Worm (Caenorhabditis elegans) whole organism, L4 larva: ENCODE data around the gene H11E01.3.

Experiments used
- Y105C5A.15 ChIP-seq: fragments of 200-800 bp; sonication (Bioruptor generic); IDR thresholded peaks from 2 replicates; pipeline ENCODE4 v1.3.6; 2022; ENCODE audit warnings: missing genetic modification characterization, missing compliant biosample characterization
- ctbp-1 ChIP-seq: fragments of 200-800 bp; sonication (Bioruptor generic); IDR thresholded peaks from 2 replicates; pipeline ENCODE4 v1.3.6; 2022; ENCODE audit warnings: missing genetic modification reagents, missing genetic modification characterization, missing compliant biosample characterization
- lin-1 ChIP-seq: fragments of 200-800 bp; sonication (Bioruptor generic); IDR thresholded peaks from 2 replicates; pipeline ENCODE4 v1.3.6; 2022; ENCODE audit warnings: missing genetic modification reagents, missing genetic modification characterization, missing compliant biosample characterization
- madf-9 ChIP-seq: fragments of 200-800 bp; sonication (Bioruptor generic); conservative IDR thresholded peaks from 2 replicates; pipeline ENCODE4 v1.3.6; 2022; ENCODE audit warnings: missing genetic modification reagents, missing genetic modification characterization, missing compliant biosample characterization
- mdl-1 ChIP-seq, 2 experiments: fragments of 150-350 bp in 1 of 2; sonication (generic microtip) in 1 of 2; optimal IDR thresholded peaks; 2 replicates each; lab custom pipeline; 2014 to 2017; ENCODE audit warnings: missing biosample characterization in 2 of 2, missing genetic modification characterization in 2 of 2
- pqm-1 ChIP-seq: sonication (generic microtip); optimal IDR thresholded peaks from 2 replicates; lab custom pipeline; 2017; ENCODE audit warnings: missing biosample characterization, missing genetic modification characterization
- saeg-2 ChIP-seq: fragments of 200-800 bp; sonication (Bioruptor generic); IDR thresholded peaks from 2 replicates; pipeline ENCODE4 v1.3.6; 2022; ENCODE audit warnings: missing genetic modification reagents, missing genetic modification characterization, missing compliant biosample characterization
- snpc-4 ChIP-seq: fragments of 150-350 bp; optimal IDR thresholded peaks from 2 replicates; lab custom pipeline; 2014; ENCODE audit warnings: missing biosample characterization, missing genetic modification characterization
- unc-62 ChIP-seq, 3 experiments: fragments of 150-350 bp in 1 of 3; sonication (generic microtip); optimal IDR thresholded peaks in 2 of 3; peaks in 1 of 3; 1 replicate in 1 of 3; 2 replicates in 2 of 3; lab custom pipeline; 2014 to 2017; ENCODE audit warnings: missing biosample characterization in 3 of 3, missing genetic modification characterization in 3 of 3, missing genetic modification reagents in 3 of 3, missing genotype in 1 of 3
- vab-7 ChIP-seq: fragments of 200-800 bp; sonication (Bioruptor generic); IDR thresholded peaks from 2 replicates; pipeline ENCODE4 v1.3.6; 2022; ENCODE audit warnings: missing genetic modification reagents, missing genetic modification characterization, missing compliant biosample characterization

DNA sequence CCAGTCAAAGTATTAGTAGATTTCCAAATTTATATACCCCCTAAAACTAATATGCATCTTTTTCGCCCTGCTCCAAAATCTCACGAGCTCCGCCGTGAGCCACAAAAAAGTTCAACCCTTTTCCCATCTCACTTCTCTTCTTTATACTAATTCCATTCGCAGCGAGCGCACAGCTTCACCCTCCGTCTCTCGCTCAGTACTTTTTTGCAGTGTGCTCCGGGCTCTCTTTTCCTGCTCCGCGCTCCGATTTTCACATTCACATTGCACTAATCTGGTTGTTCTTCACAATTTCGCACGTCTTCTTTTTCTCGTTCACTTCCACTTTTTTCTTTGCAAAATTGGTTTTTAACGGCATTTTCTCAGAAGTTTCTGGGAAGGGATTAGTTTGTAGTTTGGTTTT lies 5.4 kb upstream of the H11E01.3 start:
- TF ChIP-seq lin-1 (GFP tag; lab: Robert Waterston, UW) (no peak), mdl-1 (tag; optimal IDR thresholded peaks at IDR 0.05; lab: Kevin White, UChicago) (no peak), vab-7 (GFP tag; lab: Robert Waterston, UW) (no peak), unc-62 (GFP tag; optimal IDR thresholded peaks at IDR 0.05 in 1 of 2; lab: Kevin White, UChicago) (no peak), unc-62 (tag; optimal IDR thresholded peaks at IDR 0.05; lab: Kevin White, UChicago) (no peak), saeg-2 (GFP tag; lab: Robert Waterston, UW) (no peak), Y105C5A.15 (GFP tag; lab: Robert Waterston, UW) (no peak), ctbp-1 (GFP tag; lab: Robert Waterston, UW) (no peak), pqm-1 (no peak), snpc-4 (no peak), madf-9 (GFP tag; lab: Robert Waterston, UW) (no peak)
